Fruit fly (Drosophila melanogaster): Measurements from ENCODE around the gene bbg.

Gene bbg

DNA sequence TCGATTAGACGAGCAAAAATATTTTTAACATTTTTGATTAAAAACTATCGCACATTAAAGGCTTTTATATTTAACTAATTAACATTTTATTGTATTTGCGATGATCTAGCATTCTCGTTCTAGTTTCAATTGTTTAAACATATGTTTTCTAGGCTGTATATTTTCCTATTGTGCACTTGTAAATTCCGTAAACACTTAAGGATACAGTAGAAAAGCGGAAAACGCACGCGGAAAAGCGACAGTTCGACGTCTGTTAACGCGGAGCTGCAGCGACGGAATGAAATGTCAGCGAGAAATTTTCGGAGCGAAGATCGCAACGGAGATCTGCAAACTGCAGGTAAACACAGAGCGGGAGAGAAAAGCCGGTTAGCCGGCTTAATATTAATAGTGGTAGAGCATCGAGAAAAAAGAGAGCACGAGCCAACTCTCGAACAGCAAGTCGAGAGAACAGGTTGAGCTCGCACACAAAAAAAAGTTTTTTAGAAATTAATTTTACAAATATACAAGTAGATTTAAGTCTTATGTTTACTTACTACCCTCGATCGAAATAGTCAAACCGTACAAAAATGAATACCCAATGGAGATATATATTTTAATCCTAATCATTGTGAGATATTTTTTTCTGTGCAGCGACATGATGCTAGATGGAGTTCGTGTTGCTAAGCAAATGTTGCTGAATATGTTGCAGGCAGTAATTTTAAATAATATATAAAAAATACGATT lies 87.6 kb downstream of the bbg start:
- TF ChIP-seq CG17801 (GFP tag; optimal IDR thresholded peaks at IDR 0.05; ENCODE audit: partially characterized antibody): peak; percentile 49

dm6 chr3L:14447374-14447773 lies 88.7 kb downstream of the bbg start:
- no peak for TF ChIP-seq CG17801 (GFP tag; optimal IDR thresholded peaks at IDR 0.05; ENCODE audit: partially characterized antibody)

DNA sequence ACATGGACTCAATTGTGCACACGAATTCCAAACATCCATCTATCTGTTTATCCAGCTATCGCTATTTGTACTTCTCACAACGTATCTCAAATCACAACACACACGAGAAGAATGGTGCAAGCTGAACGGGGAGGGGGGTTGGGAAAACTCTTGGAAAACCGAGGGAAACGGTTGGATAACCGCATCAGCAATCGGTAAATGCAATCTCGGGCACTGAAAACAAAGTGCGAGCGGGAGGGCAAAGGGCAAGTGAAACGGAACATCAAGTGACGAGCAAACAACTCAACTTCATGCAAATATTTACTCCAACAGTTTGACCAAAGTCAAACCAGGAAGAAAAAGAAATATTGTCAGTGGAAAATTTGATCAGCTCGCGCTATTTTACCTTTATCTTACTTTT lies 89.2 kb downstream of the bbg start:
- TF ChIP-seq CG17801 (GFP tag; optimal IDR thresholded peaks at IDR 0.05; ENCODE audit: partially characterized antibody): no peak

DNA sequence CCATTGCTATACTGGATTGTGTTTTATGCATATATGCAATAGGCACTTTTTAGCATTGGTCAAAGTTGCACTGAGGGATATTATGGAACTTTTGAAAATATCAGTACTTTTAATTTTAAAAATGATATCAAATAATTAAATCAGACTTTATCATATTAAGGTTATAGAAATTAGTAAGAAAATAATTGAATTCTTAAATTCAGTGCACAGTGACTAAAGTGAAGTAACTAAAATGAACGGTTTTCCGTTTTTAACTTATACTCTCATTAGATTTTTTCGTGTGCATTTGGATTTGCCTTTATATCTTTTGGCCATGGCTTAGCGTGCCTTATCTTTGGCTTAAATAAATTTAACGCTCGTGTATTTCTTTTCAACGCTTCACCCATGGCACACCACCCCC lies 95.5 kb downstream of the bbg start:
- no peak for TF ChIP-seq CG17801 (GFP tag; optimal IDR thresholded peaks at IDR 0.05; ENCODE audit: partially characterized antibody)

DNA sequence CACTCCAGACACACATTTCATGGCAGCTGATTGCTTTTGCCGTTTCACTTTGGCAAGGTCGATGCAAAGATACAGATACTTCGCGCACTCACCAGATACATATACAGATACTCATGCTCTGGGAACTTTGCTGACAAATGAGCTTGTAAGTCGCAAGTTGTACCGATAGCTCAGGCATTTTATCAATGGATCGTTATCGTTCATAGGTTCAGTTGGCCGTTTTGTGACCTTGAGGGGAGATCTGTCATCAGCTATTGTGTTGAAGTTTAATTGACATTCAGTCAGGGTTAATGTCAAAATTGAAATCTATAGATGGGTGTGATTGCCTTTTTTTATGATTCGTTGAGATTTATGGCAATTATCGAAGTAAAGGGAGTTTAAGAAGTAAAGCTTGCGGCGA lies 103.8 kb downstream of the bbg start:
- no peak for TF ChIP-seq CG17801 (GFP tag; optimal IDR thresholded peaks at IDR 0.05; ENCODE audit: partially characterized antibody)

DNA sequence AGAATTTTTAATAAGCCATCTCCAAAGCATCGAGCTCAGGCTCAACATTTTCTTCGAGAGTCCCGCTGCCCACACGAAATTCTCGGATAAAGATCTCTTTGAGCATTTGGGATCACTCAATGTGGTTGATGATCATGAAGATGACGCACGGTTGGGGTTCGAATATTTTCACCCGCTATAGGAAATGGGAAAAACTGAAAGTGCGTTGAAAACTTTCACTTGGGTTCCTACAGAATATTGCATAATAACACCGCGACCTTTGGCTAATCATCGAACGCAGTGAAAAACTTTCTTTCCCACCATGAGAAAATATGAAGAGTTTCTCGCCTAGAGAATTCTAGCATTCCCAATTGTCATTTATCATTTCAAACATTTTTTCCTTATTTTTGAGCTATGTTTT lies 107.1 kb downstream of the bbg start:
- no peak for TF ChIP-seq CG17801 (GFP tag; optimal IDR thresholded peaks at IDR 0.05; ENCODE audit: partially characterized antibody)

DNA sequence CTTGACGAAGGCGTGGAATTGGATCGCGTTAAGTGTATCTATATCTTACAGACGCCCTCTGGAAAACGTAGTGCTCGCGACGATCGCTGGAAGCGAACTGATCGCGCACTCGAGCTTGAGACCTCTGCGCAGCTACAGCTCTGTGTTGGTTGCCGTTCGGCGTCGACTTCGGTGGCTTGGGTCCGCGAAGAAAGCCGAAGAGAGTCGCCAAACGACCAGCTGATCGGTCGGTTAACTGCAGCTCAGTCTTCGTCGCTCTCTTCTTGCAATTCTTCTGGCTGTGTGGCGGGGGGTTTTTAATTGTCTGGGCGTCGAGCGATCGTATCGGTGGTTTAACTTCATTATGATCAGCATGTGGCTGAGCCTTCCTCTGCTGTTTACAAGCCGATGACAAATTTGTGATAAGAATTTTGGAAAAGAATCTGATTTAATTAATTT lies 108.8 kb downstream of the bbg start:
- peak; percentile 89 for TF ChIP-seq CG17801 (GFP tag; optimal IDR thresholded peaks at IDR 0.05; ENCODE audit: partially characterized antibody)

dm6 chr3L:14425076-14425475 lies 111.0 kb downstream of the bbg start:
- TF ChIP-seq CG17801 (GFP tag; optimal IDR thresholded peaks at IDR 0.05; ENCODE audit: partially characterized antibody): no peak

dm6 chr3L:14423638-14424037 lies 112.4 kb downstream of the bbg start:
- TF ChIP-seq CG17801 (GFP tag; optimal IDR thresholded peaks at IDR 0.05; ENCODE audit: partially characterized antibody): no peak

dm6 chr3L:14422135-14422534 lies 113.9 kb downstream of the bbg start:
- no peak for TF ChIP-seq CG17801 (GFP tag; optimal IDR thresholded peaks at IDR 0.05; ENCODE audit: partially characterized antibody)

- TF ChIP-seq CG17801 (GFP tag; optimal IDR thresholded peaks at IDR 0.05; ENCODE audit: partially characterized antibody): no peak
These were observed 116.1 kb downstream of the bbg start for dm6 chr3L:14420021-14420420.

dm6 chr3L:14410892-14411291 lies 125.2 kb downstream of the bbg start:
- TF ChIP-seq CG17801 (GFP tag; optimal IDR thresholded peaks at IDR 0.05; ENCODE audit: partially characterized antibody): peak; percentile 59

DNA sequence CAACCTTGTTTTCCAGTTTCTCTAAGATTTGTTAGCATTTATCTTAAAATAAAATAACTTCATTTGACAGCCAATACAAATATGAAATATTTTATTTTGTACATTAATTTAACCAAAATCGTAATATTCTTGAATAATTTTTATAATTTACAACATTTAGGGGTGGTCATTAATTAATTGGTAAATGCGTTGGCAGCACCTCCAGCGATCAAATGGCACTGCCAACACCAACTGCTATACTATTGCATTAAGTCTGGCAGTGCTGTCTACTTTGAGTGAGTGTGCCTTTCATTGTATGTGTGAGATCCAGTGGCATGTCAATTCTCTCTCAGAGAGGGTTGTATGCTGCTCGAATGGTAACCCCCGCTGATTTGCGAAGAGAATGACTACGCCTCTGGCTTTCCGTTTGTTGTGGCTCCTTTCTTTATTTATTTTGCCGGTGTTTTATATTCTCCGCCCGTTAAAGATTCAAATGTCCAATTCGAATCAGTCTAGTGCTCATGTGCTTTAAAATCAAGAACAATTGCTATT lies 125.9 kb downstream of the bbg start, which contains the start of gene CG3919:
Gene CG3919, plus strand, starts transcription at position 481 of the 531 bp plus-strand sequence.
- TF ChIP-seq CG17801 (GFP tag; optimal IDR thresholded peaks at IDR 0.05; ENCODE audit: partially characterized antibody): peak; percentile 62

DNA sequence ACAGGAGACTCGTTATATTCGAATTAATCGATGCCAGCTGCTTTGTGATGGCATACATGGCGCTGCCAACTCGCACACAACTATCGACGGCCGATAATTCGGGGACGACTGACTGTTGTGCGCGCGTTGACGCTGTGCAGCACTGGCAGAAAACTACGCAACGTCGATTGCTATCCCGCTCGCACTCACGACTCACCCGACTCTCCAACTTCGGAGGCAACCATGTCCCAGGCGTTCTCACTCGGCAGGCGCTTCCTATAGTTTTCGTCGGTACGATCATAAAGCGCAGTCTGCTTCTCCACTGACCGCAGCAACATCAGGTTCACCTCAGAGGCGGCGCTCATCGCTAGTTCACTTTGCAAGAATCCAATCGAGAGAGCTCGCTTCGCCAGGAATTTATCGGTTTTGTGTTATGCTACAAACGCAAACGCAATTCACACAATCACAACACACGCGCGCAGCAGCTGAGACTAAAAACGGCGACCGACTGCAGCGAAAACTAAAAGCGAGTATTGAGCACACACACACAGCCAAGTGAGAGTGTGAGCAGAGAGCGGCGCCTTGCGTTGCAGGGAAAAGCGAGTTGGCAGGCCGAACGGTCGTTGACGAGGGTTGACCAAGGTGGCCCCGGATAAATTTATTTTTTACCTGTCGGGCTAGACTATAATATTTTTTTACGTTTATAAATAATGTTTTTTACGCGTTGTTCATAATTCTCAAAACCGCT lies 126.5 kb downstream of the bbg start, which contains the start of gene stwl:
Gene stwl, minus strand, starts transcription at position 521 of the 727 bp plus-strand sequence.
- no peak for TF ChIP-seq CG17801 (GFP tag; optimal IDR thresholded peaks at IDR 0.05; ENCODE audit: partially characterized antibody)

DNA sequence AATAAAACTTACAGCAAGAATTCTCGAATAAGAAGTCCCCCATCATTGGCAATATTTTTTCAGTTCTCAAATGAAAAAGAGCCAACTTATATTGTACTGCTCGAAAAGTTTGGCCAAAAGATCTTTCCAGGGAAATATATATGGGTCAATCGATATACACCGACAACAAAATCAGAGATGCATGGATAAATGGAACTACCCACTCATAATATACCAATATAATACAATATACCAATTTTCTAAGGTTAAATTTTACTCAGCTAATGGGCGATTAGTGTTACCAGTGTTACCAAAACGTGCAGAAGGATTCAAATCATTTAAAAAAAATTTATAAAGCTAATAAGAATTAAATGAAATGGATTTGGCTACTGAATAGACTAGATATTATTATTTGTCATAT lies 127.3 kb downstream of the bbg start:
- TF ChIP-seq CG17801 (GFP tag; optimal IDR thresholded peaks at IDR 0.05; ENCODE audit: partially characterized antibody): no peak

dm6 chr3L:14406613-14407012 lies 129.5 kb downstream of the bbg start:
- no peak for TF ChIP-seq CG17801 (GFP tag; optimal IDR thresholded peaks at IDR 0.05; ENCODE audit: partially characterized antibody)
